Fruit fly (Drosophila melanogaster) Kc167 (cell line): ENCODE data around the gene CG31678.

Source experiments
- insv ChIP-seq: fragments of >200 bp; optimal IDR thresholded peaks from 3 replicates; lab custom pipeline; 2018; ENCODE audit warnings: missing external identifiers
- psq ChIP-seq: fragments of >200 bp; optimal IDR thresholded peaks from 2 replicates; lab custom pipeline; 2017; ENCODE audit warnings: missing external identifiers
- ttk ChIP-seq: sonication (Bioruptor generic); optimal IDR thresholded peaks from 2 replicates; lab custom pipeline; 2017; ENCODE audit warnings: missing external identifiers

DNA sequence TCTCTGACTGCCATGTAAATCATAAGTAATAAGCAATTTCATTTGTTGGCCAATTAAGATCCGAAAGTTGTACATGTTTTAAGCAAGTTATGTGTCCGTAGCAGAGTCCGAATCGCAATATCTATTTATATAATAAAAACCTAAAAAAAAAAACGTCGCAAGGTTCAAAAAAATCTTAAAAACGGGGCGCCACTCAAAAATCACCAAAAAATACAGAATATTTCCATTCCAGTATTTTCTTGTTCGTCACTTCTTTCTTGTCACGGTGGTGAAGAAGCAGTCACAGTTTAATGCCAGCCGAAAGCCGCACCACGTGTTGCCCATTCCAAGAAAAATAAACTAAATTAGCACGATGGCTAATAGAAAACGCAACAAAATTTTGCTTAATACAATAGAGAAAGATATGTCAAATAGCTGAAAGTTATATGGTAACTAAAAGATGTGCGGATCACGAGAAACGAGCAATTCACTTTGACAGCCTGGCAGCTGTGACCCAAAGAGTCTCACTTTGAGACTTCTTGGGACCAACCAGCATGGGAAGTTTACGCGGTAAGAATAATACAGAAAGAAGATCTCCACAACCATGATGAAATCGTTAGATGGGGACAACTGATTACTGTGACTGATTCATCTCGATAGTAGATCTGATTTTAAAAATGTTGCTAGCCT is 28.4 kb downstream of the CG31678 start:
- TF ChIP-seq insv (no peak), psq (lab: Kevin White, UChicago) (no peak), ttk (lab: Kevin White, UChicago) (no peak)
